1 worm cellular context compared by ENCODE assay signal in genomic region chrIV:11109771-11110170, ce11.
TF ChIP-seq lines count a peak whose summit lies in the region.

Gene pigk-1 (minus strand): TSS chrIV:11110018.

TF ChIP-seq in whole organism, young adult, 124 proteins besides CTCF, POLR2A, EP300 and RAD21 (continued from another document):
- TF ChIP-seq ets-4 (GFP tag; optimal IDR thresholded peaks at IDR 0.05; lab: Kevin White, UChicago) (no peak), sptf-2 (GFP tag; optimal IDR thresholded peaks at IDR 0.05; lab: Kevin White, UChicago) (no peak), ZK185.1 (tag; optimal IDR thresholded peaks at IDR 0.05; lab: Kevin White, UChicago; ENCODE audit: poor library complexity, severe bottlenecking) (peak; percentile 30), nhr-80 (tag; optimal IDR thresholded peaks at IDR 0.05; lab: Kevin White, UChicago) (no peak), repo-1 (tag; optimal IDR thresholded peaks at IDR 0.05; lab: Kevin White, UChicago) (no peak), F10E7.11 (tag; optimal IDR thresholded peaks at IDR 0.05; lab: Kevin White, UChicago) (no peak), Y56A3A.18 (GFP tag; IDR thresholded peaks at IDR 0.05; lab: Robert Waterston, UW) (no peak), ceh-79 (tag; optimal IDR thresholded peaks at IDR 0.05; lab: Kevin White, UChicago) (no peak), Y67H2A.10 (GFP tag; conservative IDR thresholded peaks at IDR 0.05; lab: Robert Waterston, UW) (no peak), egl-44 (GFP tag; IDR thresholded peaks at IDR 0.05; lab: Robert Waterston, UW) (no peak), F39B2.1 (GFP tag; IDR thresholded peaks at IDR 0.05; lab: Robert Waterston, UW) (peak; percentile 83), ama-1 (optimal IDR thresholded peaks at IDR 0.05; lab: Kevin White, UChicago) (no peak), ama-1 (GFP tag; optimal IDR thresholded peaks at IDR 0.05; lab: Kevin White, UChicago) (peak in 1 of 2 experiments; percentile 30), efl-1 (GFP tag; optimal IDR thresholded peaks at IDR 0.05; lab: Kevin White, UChicago) (peak; percentile 18), Y53G8AR.9 (GFP tag; conservative IDR thresholded peaks at IDR 0.05; lab: Robert Waterston, UW) (peak; percentile 24; the same call in 1 of the 2 replicates), lin-40 (tag; optimal IDR thresholded peaks at IDR 0.05; lab: Kevin White, UChicago) (no peak), mes-4 (tag; optimal IDR thresholded peaks at IDR 0.05; lab: Kevin White, UChicago) (no peak), rcor-1 (GFP tag; IDR thresholded peaks at IDR 0.05; lab: Robert Waterston, UW) (peak; percentile 66; the same call in 1 of the 2 replicates), dpl-1 (GFP tag; optimal IDR thresholded peaks at IDR 0.05; lab: Kevin White, UChicago) (no peak), sea-2 (GFP tag; IDR thresholded peaks at IDR 0.05; lab: Robert Waterston, UW) (no peak), snpc-1.1 (tag; optimal IDR thresholded peaks at IDR 0.05; lab: Kevin White, UChicago; ENCODE audit: insufficient read depth) (no peak), lin-35 (GFP tag; optimal IDR thresholded peaks at IDR 0.05; lab: Kevin White, UChicago) (no peak), ztf-18 (tag; optimal IDR thresholded peaks at IDR 0.05; lab: Kevin White, UChicago) (no peak), unc-130 (GFP tag; optimal IDR thresholded peaks at IDR 0.05; lab: Kevin White, UChicago) (peak; percentile 34), pha-4 (tag; optimal IDR thresholded peaks at IDR 0.05; lab: Kevin White, UChicago) (no peak), aptf-3 (GFP tag; IDR thresholded peaks at IDR 0.05; lab: Robert Waterston, UW) (peak; percentile 17; the same call in 1 of the 2 replicates), F57C9.4 (tag; optimal IDR thresholded peaks at IDR 0.05; lab: Kevin White, UChicago) (no peak), B0035.1 (tag; optimal IDR thresholded peaks at IDR 0.05; lab: Kevin White, UChicago) (no peak), egl-18 (GFP tag; IDR thresholded peaks at IDR 0.05; lab: Robert Waterston, UW) (no peak), hrde-1 (tag; optimal IDR thresholded peaks at IDR 0.05; lab: Kevin White, UChicago; ENCODE audit: borderline replicate concordance) (no peak), ekl-4 (GFP tag; IDR thresholded peaks at IDR 0.05; lab: Robert Waterston, UW) (peak; percentile 57), ccch-3 (GFP tag; optimal IDR thresholded peaks at IDR 0.05; lab: Kevin White, UChicago) (no peak), hlh-26 (GFP tag; conservative IDR thresholded peaks at IDR 0.05; lab: Robert Waterston, UW) (no peak), F33H1.4 (GFP tag; IDR thresholded peaks at IDR 0.05; lab: Robert Waterston, UW) (peak; percentile 45), lag-1 (GFP tag; IDR thresholded peaks at IDR 0.05; lab: Robert Waterston, UW) (no peak), let-607 (tag; optimal IDR thresholded peaks at IDR 0.05; lab: Kevin White, UChicago) (no peak), athp-1 (tag; optimal IDR thresholded peaks at IDR 0.05; lab: Kevin White, UChicago) (peak; percentile 28), sdz-38 (tag; optimal IDR thresholded peaks at IDR 0.05; lab: Kevin White, UChicago) (no peak), F49E8.2 (tag; optimal IDR thresholded peaks at IDR 0.05; lab: Kevin White, UChicago; ENCODE audit: insufficient read depth) (peak; percentile 69), ztf-6 (GFP tag; IDR thresholded peaks at IDR 0.05; lab: Robert Waterston, UW) (no peak), snpc-3.4 (tag; optimal IDR thresholded peaks at IDR 0.05; lab: Kevin White, UChicago) (peak; percentile 43), Y95B8A.8 (GFP tag; IDR thresholded peaks at IDR 0.05; lab: Robert Waterston, UW) (no peak), Y53F4B.3 (GFP tag; IDR thresholded peaks at IDR 0.05; lab: Robert Waterston, UW) (no peak), tlf-1 (GFP tag; optimal IDR thresholded peaks at IDR 0.05; lab: Kevin White, UChicago) (peak; percentile 29), F55B11.4 (tag; optimal IDR thresholded peaks at IDR 0.05; lab: Kevin White, UChicago; ENCODE audit: borderline replicate concordance, insufficient read depth) (no peak), hsf-1 (GFP tag; IDR thresholded peaks at IDR 0.05; lab: Robert Waterston, UW) (peak; percentile 77), madf-10 (tag; optimal IDR thresholded peaks at IDR 0.05; lab: Kevin White, UChicago) (no peak), him-1 (tag; optimal IDR thresholded peaks at IDR 0.05; lab: Kevin White, UChicago) (no peak), K12H6.12 (tag; optimal IDR thresholded peaks at IDR 0.05; lab: Kevin White, UChicago) (no peak), rpc-1 (optimal IDR thresholded peaks at IDR 0.05; lab: Kevin White, UChicago) (no peak), rpc-1 (tag; optimal IDR thresholded peaks at IDR 0.05; lab: Kevin White, UChicago) (no peak), pbrm-1 (GFP tag; IDR thresholded peaks at IDR 0.05; lab: Robert Waterston, UW) (no peak), madf-8 (GFP tag; conservative IDR thresholded peaks at IDR 0.05; lab: Robert Waterston, UW) (peak; percentile 35; the same call in 1 of the 2 replicates), unc-62 (GFP tag; optimal IDR thresholded peaks at IDR 0.05; lab: Kevin White, UChicago) (no peak), B0019.2 (GFP tag; conservative IDR thresholded peaks at IDR 0.05; lab: Robert Waterston, UW) (no peak), nhr-120 (GFP tag; IDR thresholded peaks at IDR 0.05; lab: Robert Waterston, UW) (no peak), let-526 (GFP tag; IDR thresholded peaks at IDR 0.05; lab: Robert Waterston, UW) (no peak), D2030.7 (GFP tag; IDR thresholded peaks at IDR 0.05; lab: Robert Waterston, UW) (peak; percentile 38; the same call in 1 of the 2 replicates), mcd-1 (GFP tag; IDR thresholded peaks at IDR 0.05; lab: Robert Waterston, UW) (peak; percentile 48; the same call in 1 of the 2 replicates), lsl-1 (GFP tag; optimal IDR thresholded peaks at IDR 0.05; lab: Kevin White, UChicago) (peak; percentile 44), ceh-100 (GFP tag; IDR thresholded peaks at IDR 0.05; lab: Robert Waterston, UW) (no peak; the same call in 1 of the 2 replicates), mxl-1 (tag; optimal IDR thresholded peaks at IDR 0.05; lab: Kevin White, UChicago) (no peak), nfya-2 (GFP tag; IDR thresholded peaks at IDR 0.05; lab: Robert Waterston, UW) (peak; percentile 71; the same call in 1 of the 2 replicates), mel-28 (tag; optimal IDR thresholded peaks at IDR 0.05; lab: Kevin White, UChicago; ENCODE audit: borderline replicate concordance) (no peak), K11D2.4 (GFP tag; IDR thresholded peaks at IDR 0.05; lab: Robert Waterston, UW) (no peak), lin-26 (GFP tag; IDR thresholded peaks at IDR 0.05; lab: Robert Waterston, UW) (no peak), fkh-3 (tag; optimal IDR thresholded peaks at IDR 0.05; lab: Kevin White, UChicago) (no peak), tbp1 (GFP tag; optimal IDR thresholded peaks at IDR 0.05; lab: Kevin White, UChicago) (peak; percentile 50), bed-2 (GFP tag; IDR thresholded peaks at IDR 0.05; lab: Robert Waterston, UW) (no peak), nhr-90 (tag; optimal IDR thresholded peaks at IDR 0.05; lab: Kevin White, UChicago) (no peak), ztf-3 (GFP tag; optimal IDR thresholded peaks at IDR 0.05; lab: Kevin White, UChicago) (no peak), Y79H2A.3 (GFP tag; conservative IDR thresholded peaks at IDR 0.05; lab: Robert Waterston, UW) (no peak), snpc-1.3 (tag; optimal IDR thresholded peaks at IDR 0.05; lab: Kevin White, UChicago; ENCODE audit: insufficient read depth) (peak; percentile 43), lir-1 (GFP tag; conservative IDR thresholded peaks at IDR 0.05; lab: Robert Waterston, UW) (no peak), F23B12.7 (tag; optimal IDR thresholded peaks at IDR 0.05; lab: Kevin White, UChicago; ENCODE audit: insufficient read depth) (no peak), die-1 (tag; optimal IDR thresholded peaks at IDR 0.05; lab: Kevin White, UChicago) (no peak), lsy-27 (tag; optimal IDR thresholded peaks at IDR 0.05; lab: Kevin White, UChicago; ENCODE audit: borderline replicate concordance, insufficient read depth) (no peak), ceh-58 (GFP tag; IDR thresholded peaks at IDR 0.05; lab: Robert Waterston, UW) (0 out of 2 replicates have a peak, but pooled peaks have one; percentile 76), F52B5.7 (tag; optimal IDR thresholded peaks at IDR 0.05; lab: Kevin White, UChicago) (no peak), bed-1 (GFP tag; IDR thresholded peaks at IDR 0.05; lab: Robert Waterston, UW) (peak; percentile 69; the same call in 1 of the 2 replicates), nhr-179 (tag; optimal IDR thresholded peaks at IDR 0.05; lab: Kevin White, UChicago) (no peak), attf-6 (GFP tag; IDR thresholded peaks at IDR 0.05; lab: Robert Waterston, UW) (peak; percentile 76), F37B4.10 (GFP tag; IDR thresholded peaks at IDR 0.05; lab: Robert Waterston, UW) (no peak), T26A5.8 (tag; optimal IDR thresholded peaks at IDR 0.05; lab: Kevin White, UChicago) (peak; percentile 48), zfh-2 (GFP tag; conservative IDR thresholded peaks at IDR 0.05; lab: Robert Waterston, UW) (no peak), cebp-2 (GFP tag; IDR thresholded peaks at IDR 0.05; lab: Robert Waterston, UW) (0 out of 2 replicates have a peak, but pooled peaks have one; percentile 41), madf-3 (GFP tag; IDR thresholded peaks at IDR 0.05; lab: Robert Waterston, UW) (peak; percentile 81), xnd-1 (tag; optimal IDR thresholded peaks at IDR 0.05; lab: Kevin White, UChicago) (peak; percentile 40)
